Worm (Caenorhabditis elegans) whole organism, L3 larva: Measurements from ENCODE around the gene C02B8.3.
A peak's percentile ranks its signal among the peaks of the same experiment; 100 is the strongest.

Experiments used
- R02D3.7 ChIP-seq: fragments of 150-350 bp; optimal IDR thresholded peaks from 2 replicates; lab custom pipeline; 2014; ENCODE audit warnings: missing biosample characterization, missing genetic modification characterization
- ZK546.5 ChIP-seq: sonication (generic microtip); optimal IDR thresholded peaks from 2 replicates; lab custom pipeline; 2017; ENCODE audit warnings: missing biosample characterization, missing genetic modification characterization
- aly-2 ChIP-seq: fragments of 150-350 bp; optimal IDR thresholded peaks from 2 replicates; lab custom pipeline; 2014; ENCODE audit warnings: missing biosample characterization, missing genetic modification characterization
- ama-1 ChIP-seq: fragments of 150-350 bp; optimal IDR thresholded peaks from 2 replicates; lab custom pipeline; 2018
- ceh-16 ChIP-seq: sonication (generic microtip); optimal IDR thresholded peaks from 2 replicates; lab custom pipeline; 2017; ENCODE audit warnings: missing biosample characterization, missing genetic modification characterization
- ceh-28 ChIP-seq: fragments of 150-350 bp; optimal IDR thresholded peaks from 2 replicates; lab custom pipeline; 2014; ENCODE audit warnings: missing biosample characterization, missing genetic modification reagents, missing genetic modification characterization
- ceh-82 ChIP-seq: fragments of 150-350 bp; optimal IDR thresholded peaks from 2 replicates; lab custom pipeline; 2014; ENCODE audit warnings: missing biosample characterization, missing genetic modification characterization
- ceh-9 ChIP-seq: sonication (generic microtip); optimal IDR thresholded peaks from 2 replicates; lab custom pipeline; 2018; ENCODE audit warnings: missing biosample characterization, missing genetic modification characterization
- daf-12 ChIP-seq: fragments of 150-350 bp; optimal IDR thresholded peaks from 2 replicates; lab custom pipeline; 2014; ENCODE audit warnings: missing biosample characterization, missing genetic modification reagents, missing genetic modification characterization
- egl-27 ChIP-seq: sonication (generic microtip); optimal IDR thresholded peaks from 4 replicates; lab custom pipeline; 2017; ENCODE audit warnings: missing biosample characterization, missing genetic modification reagents, missing genetic modification characterization
- egl-5 ChIP-seq: fragments of 150-350 bp; optimal IDR thresholded peaks from 2 replicates; lab custom pipeline; 2017; ENCODE audit warnings: missing biosample characterization, missing genetic modification reagents, missing genetic modification characterization, inconsistent platforms
- elt-1 ChIP-seq: fragments of 150-350 bp; optimal IDR thresholded peaks from 2 replicates; lab custom pipeline; 2014; ENCODE audit warnings: missing biosample characterization, missing genetic modification characterization
- elt-2 ChIP-seq: sonication (generic microtip); optimal IDR thresholded peaks from 2 replicates; lab custom pipeline; 2016; ENCODE audit warnings: missing genetic modification reagents, mild to moderate bottlenecking, missing genetic modification characterization, missing compliant biosample characterization
- elt-3 ChIP-seq, 3 experiments: fragments of 150-350 bp in 1 of 3; sonication (generic microtip) in 2 of 3; optimal IDR thresholded peaks; 2 replicates in 2 of 3; 4 replicates in 1 of 3; lab custom pipeline; 2014 to 2017; ENCODE audit warnings: missing biosample characterization in 3 of 3, missing genetic modification characterization in 3 of 3
- eor-1 ChIP-seq, 2 experiments: fragments of 150-350 bp; optimal IDR thresholded peaks; 2 replicates each; lab custom pipeline; 2014 to 2018; ENCODE audit warnings: missing biosample characterization in 2 of 2, missing genetic modification characterization in 2 of 2
- fkh-10 ChIP-seq: sonication (generic microtip); optimal IDR thresholded peaks from 2 replicates; lab custom pipeline; 2017; ENCODE audit warnings: missing biosample characterization, missing genetic modification reagents, missing genetic modification characterization
- fkh-2 ChIP-seq: fragments of 150-350 bp; optimal IDR thresholded peaks from 2 replicates; lab custom pipeline; 2014; ENCODE audit warnings: missing biosample characterization, missing genetic modification reagents, missing genetic modification characterization
- fos-1 ChIP-seq: fragments of 150-350 bp; optimal IDR thresholded peaks from 2 replicates; lab custom pipeline; 2014; ENCODE audit warnings: missing biosample characterization, missing genetic modification characterization
- jun-1 ChIP-seq: fragments of 150-350 bp; optimal IDR thresholded peaks from 2 replicates; lab custom pipeline; 2014; ENCODE audit warnings: missing biosample characterization, missing genetic modification reagents, missing genetic modification characterization
- lin-15B ChIP-seq: fragments of 150-350 bp; optimal IDR thresholded peaks from 2 replicates; lab custom pipeline; 2014; ENCODE audit warnings: missing biosample characterization, missing genetic modification characterization
- lin-39 ChIP-seq: fragments of 150-350 bp; optimal IDR thresholded peaks from 2 replicates; lab custom pipeline; 2018; ENCODE audit warnings: missing biosample characterization, missing genetic modification reagents, missing genetic modification characterization
- lsy-12 ChIP-seq: sonication (generic microtip); optimal IDR thresholded peaks from 2 replicates; lab custom pipeline; 2016; ENCODE audit warnings: mild to moderate bottlenecking, missing genetic modification characterization, missing compliant biosample characterization
- mdl-1 ChIP-seq: fragments of 150-350 bp; optimal IDR thresholded peaks from 2 replicates; lab custom pipeline; 2014; ENCODE audit warnings: missing biosample characterization, missing genetic modification characterization
- mml-1 ChIP-seq: fragments of 150-350 bp; sonication (generic microtip); optimal IDR thresholded peaks from 3 replicates; lab custom pipeline; 2014; ENCODE audit warnings: missing biosample characterization, missing genetic modification characterization
- nfya-1 ChIP-seq: sonication (generic microtip); optimal IDR thresholded peaks from 2 replicates; lab custom pipeline; 2017; ENCODE audit warnings: missing genetic modification characterization, mild to moderate bottlenecking, missing compliant biosample characterization, antibody characterized with exemption, moderate library complexity; ENCODE audit not compliant: insufficient read depth
- nhr-11 ChIP-seq: fragments of 150-350 bp; optimal IDR thresholded peaks from 2 replicates; lab custom pipeline; 2014; ENCODE audit warnings: missing biosample characterization, missing genetic modification characterization
- nhr-12 ChIP-seq: fragments of 150-350 bp; optimal IDR thresholded peaks from 2 replicates; lab custom pipeline; 2014; ENCODE audit warnings: missing biosample characterization, missing genetic modification characterization
- nhr-23 ChIP-seq: fragments of 150-350 bp; optimal IDR thresholded peaks from 2 replicates; lab custom pipeline; 2014; ENCODE audit warnings: missing biosample characterization, missing genetic modification reagents, missing genetic modification characterization
- nhr-237 ChIP-seq: fragments of 150-350 bp; optimal IDR thresholded peaks from 2 replicates; lab custom pipeline; 2014; ENCODE audit warnings: missing biosample characterization, missing genetic modification characterization
- nhr-25 ChIP-seq: sonication (generic microtip); optimal IDR thresholded peaks from 2 replicates; lab custom pipeline; 2017; ENCODE audit warnings: missing biosample characterization, missing genetic modification characterization
- nhr-28 ChIP-seq: fragments of 150-350 bp; optimal IDR thresholded peaks from 2 replicates; lab custom pipeline; 2014; ENCODE audit warnings: missing biosample characterization, missing genetic modification characterization
- nhr-43 ChIP-seq: sonication (generic microtip); optimal IDR thresholded peaks from 2 replicates; lab custom pipeline; 2016; ENCODE audit warnings: mild to moderate bottlenecking, missing genetic modification characterization, missing compliant biosample characterization; ENCODE audit not compliant: poor library complexity, severe bottlenecking
- nhr-67 ChIP-seq: fragments of 150-350 bp; optimal IDR thresholded peaks from 2 replicates; lab custom pipeline; 2014; ENCODE audit warnings: missing biosample characterization, missing genetic modification characterization
- nhr-76 ChIP-seq: fragments of 150-350 bp; sonication (generic microtip); optimal IDR thresholded peaks from 5 replicates; lab custom pipeline; 2014; ENCODE audit warnings: missing biosample characterization, missing genetic modification characterization
- pqm-1 ChIP-seq: fragments of 150-350 bp; optimal IDR thresholded peaks from 2 replicates; lab custom pipeline; 2017; ENCODE audit warnings: missing biosample characterization, missing genetic modification characterization, inconsistent platforms
- sea-2 ChIP-seq: fragments of 150-350 bp; sonication (generic microtip); optimal IDR thresholded peaks from 4 replicates; lab custom pipeline; 2014; ENCODE audit warnings: missing biosample characterization, missing genetic modification reagents, missing genetic modification characterization
- snpc-4 ChIP-seq: fragments of 150-350 bp; optimal IDR thresholded peaks from 2 replicates; lab custom pipeline; 2014; ENCODE audit warnings: missing biosample characterization, missing genetic modification characterization
- tbx-2 ChIP-seq: sonication (generic microtip); optimal IDR thresholded peaks from 2 replicates; lab custom pipeline; 2016; ENCODE audit warnings: mild to moderate bottlenecking, missing genetic modification characterization, missing compliant biosample characterization
- unc-39 ChIP-seq: sonication (generic microtip); optimal IDR thresholded peaks from 4 replicates; lab custom pipeline; 2017; ENCODE audit warnings: missing biosample characterization, missing genetic modification characterization
- unc-62 ChIP-seq: fragments of 150-350 bp; sonication (generic microtip); optimal IDR thresholded peaks from 4 replicates; lab custom pipeline; 2014; ENCODE audit warnings: missing biosample characterization, missing genetic modification reagents, missing genetic modification characterization
- zag-1 ChIP-seq: fragments of 150-350 bp; optimal IDR thresholded peaks from 2 replicates; lab custom pipeline; 2014; ENCODE audit warnings: missing biosample characterization, missing genetic modification characterization
- ztf-11 ChIP-seq: fragments of 150-350 bp; optimal IDR thresholded peaks from 2 replicates; lab custom pipeline; 2014; ENCODE audit warnings: missing biosample characterization, missing genetic modification characterization
- ztf-4 ChIP-seq: fragments of 150-350 bp; optimal IDR thresholded peaks from 2 replicates; lab custom pipeline; 2014; ENCODE audit warnings: missing biosample characterization, missing genetic modification characterization

C02B8.3 gene

DNA sequence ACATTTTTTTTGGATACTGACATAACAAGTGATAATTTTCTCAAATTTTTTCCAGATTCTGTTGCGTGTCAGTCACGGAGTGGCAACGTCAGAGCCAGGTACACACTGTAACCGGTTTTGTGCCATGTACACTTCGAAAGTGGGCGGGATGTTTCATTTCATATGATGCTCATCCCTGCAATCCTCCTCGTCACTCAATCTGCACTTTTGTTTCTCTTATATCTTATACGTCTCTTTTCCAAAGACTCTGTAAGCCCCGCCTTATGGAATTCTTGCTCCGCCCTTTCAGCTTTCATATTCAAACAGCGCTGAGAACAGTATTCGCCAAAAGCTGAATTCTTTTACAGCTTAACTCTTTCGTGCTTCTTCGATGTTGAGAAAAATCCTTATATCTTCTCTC, at the start of gene C02B8.3:
Gene C02B8.3, plus strand, starts transcription at position 301 of the 400 bp plus-strand sequence.
- TF ChIP-seq fkh-2 (tag; lab: Kevin White, UChicago) = no peak
- TF ChIP-seq nhr-12 (tag; lab: Kevin White, UChicago) = no peak
- TF ChIP-seq egl-27 = no peak
- no peak for TF ChIP-seq nhr-67 (tag; lab: Kevin White, UChicago)
- TF ChIP-seq unc-62 (GFP tag; lab: Kevin White, UChicago) = no peak
- no peak for TF ChIP-seq unc-39 (tag; lab: Kevin White, UChicago)
- TF ChIP-seq nhr-28 (tag; lab: Kevin White, UChicago) = no peak
- TF ChIP-seq ceh-82 (tag; lab: Kevin White, UChicago) = no peak
- no peak for TF ChIP-seq fos-1 (tag; lab: Kevin White, UChicago)
- TF ChIP-seq nhr-237 (tag; lab: Kevin White, UChicago) = no peak

DNA sequence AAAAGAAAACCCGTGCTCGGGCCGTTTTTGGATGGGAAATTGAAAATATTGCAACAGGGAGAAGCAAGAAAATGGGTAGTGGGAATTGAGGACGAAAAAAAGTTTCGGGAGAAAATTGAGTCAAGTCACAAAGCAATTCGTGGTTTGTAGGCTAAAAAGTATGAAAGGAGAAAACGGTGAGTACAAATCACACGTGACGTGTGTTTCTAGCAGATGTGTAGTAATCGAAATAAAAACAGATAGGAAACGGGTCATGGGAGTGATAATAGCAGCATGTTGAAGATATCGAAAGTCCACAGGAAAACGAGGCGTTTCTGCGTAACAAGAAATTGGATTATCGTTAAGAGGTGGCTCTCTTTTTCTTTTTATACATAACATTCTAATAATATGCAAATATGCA, 49.3 kb upstream of the C02B8.3 start:
- peak; percentile 31 for TF ChIP-seq fkh-10 (GFP tag; lab: Kevin White, UChicago)
- TF ChIP-seq R02D3.7 (tag; lab: Kevin White, UChicago) = no peak
- peak; percentile 77 for TF ChIP-seq nhr-11 (tag; lab: Kevin White, UChicago)
- TF ChIP-seq nhr-67 (tag; lab: Kevin White, UChicago) = no peak
- TF ChIP-seq elt-2 = peak; percentile 30
- TF ChIP-seq nfya-1 = peak; percentile 12
- TF ChIP-seq nhr-43 = peak; percentile 50

DNA sequence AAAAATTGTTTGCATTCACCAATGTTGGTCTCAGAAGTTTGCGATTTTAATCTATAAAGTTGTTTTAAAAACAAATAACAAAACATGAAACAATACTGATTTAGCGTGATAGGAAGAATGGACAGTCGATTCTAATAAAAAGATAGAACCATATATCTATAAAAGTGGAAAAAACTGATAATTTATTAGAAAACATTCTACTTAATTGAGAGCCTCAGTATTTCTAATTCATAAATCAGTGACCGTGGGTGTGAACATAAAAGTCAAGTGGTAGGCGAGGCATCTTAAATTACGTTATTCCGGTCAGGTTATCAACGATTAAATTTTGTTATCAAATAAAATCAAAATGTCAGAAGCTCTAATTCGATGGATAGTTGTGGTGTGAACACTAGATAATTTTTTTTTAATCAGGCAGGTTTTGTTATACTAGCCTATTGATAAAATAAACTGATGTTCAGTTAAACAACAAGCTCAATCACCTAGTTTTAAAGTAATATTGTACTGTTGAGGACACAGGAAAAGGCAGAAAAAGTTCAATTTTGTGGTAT, 40.4 kb upstream of the C02B8.3 start, which contains the start of gene catp-5:
Gene catp-5, minus strand, starts transcription at position 51 of the 548 bp plus-strand sequence.
- TF ChIP-seq pqm-1 (tag; lab: Kevin White, UChicago) (peak; percentile 46), tbx-2 (tag; lab: Kevin White, UChicago) (no peak), nhr-28 (tag; lab: Kevin White, UChicago) (no peak), elt-1 (no peak), nhr-25 (tag; lab: Kevin White, UChicago) (no peak), R02D3.7 (tag; lab: Kevin White, UChicago) (no peak), elt-2 (peak; percentile 85), elt-3 (tag; optimal IDR thresholded peaks at IDR 0.05; lab: Kevin White, UChicago) (no peak), zag-1 (tag; lab: Kevin White, UChicago) (no peak)

DNA sequence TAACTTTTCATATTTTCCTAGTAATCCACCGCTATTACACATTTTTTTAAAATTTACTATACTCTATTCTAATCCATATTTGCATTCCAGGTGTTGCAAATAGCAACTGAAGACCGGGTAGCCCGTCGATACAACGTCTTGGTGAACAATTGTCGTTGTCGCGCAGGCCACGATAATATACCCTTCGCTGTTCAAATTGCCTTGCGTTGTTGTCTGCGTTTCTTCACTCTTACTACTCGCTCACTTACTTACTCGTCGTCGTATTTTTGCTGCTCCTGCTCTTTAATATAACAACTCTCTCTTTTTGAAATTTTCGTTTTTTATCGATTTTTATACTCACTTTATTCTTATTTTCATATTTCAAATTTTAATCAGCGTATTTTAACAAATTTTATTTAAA, 35.3 kb upstream of the C02B8.3 start, which contains the start of gene K07E3.2:
Gene K07E3.2, plus strand, starts transcription at position 400 of the 400 bp plus-strand sequence.
- TF ChIP-seq nhr-12 (tag; lab: Kevin White, UChicago) (no peak), nhr-67 (tag; lab: Kevin White, UChicago) (no peak), lin-15B (tag; lab: Kevin White, UChicago) (no peak), jun-1 (tag; lab: Kevin White, UChicago) (peak; percentile 13), egl-27 (no peak), fos-1 (tag; lab: Kevin White, UChicago) (no peak), ceh-16 (no peak), fkh-2 (tag; lab: Kevin White, UChicago) (no peak), tbx-2 (tag; lab: Kevin White, UChicago) (no peak), mdl-1 (no peak), aly-2 (tag; lab: Kevin White, UChicago) (no peak), mml-1 (tag; lab: Kevin White, UChicago) (no peak), fkh-10 (GFP tag; lab: Kevin White, UChicago) (no peak), R02D3.7 (tag; lab: Kevin White, UChicago) (no peak), elt-2 (no peak), elt-1 (no peak), ceh-28 (tag; lab: Kevin White, UChicago) (peak; percentile 51), nhr-11 (tag; lab: Kevin White, UChicago) (no peak), lsy-12 (tag; lab: Kevin White, UChicago) (no peak), ceh-82 (tag; lab: Kevin White, UChicago) (no peak), eor-1 (tag; optimal IDR thresholded peaks at IDR 0.05; lab: Kevin White, UChicago) (no peak), ceh-9 (tag; lab: Kevin White, UChicago) (no peak), ZK546.5 (no peak), lin-39 (tag; lab: Kevin White, UChicago) (no peak), nhr-25 (tag; lab: Kevin White, UChicago) (peak; percentile 24), sea-2 (GFP tag; lab: Kevin White, UChicago) (no peak), nfya-1 (peak; percentile 6), daf-12 (tag; lab: Kevin White, UChicago) (no peak), nhr-23 (tag; lab: Kevin White, UChicago) (no peak), ama-1 (lab: Kevin White, UChicago) (no peak), zag-1 (tag; lab: Kevin White, UChicago) (no peak), snpc-4 (tag; lab: Kevin White, UChicago) (no peak), pqm-1 (tag; lab: Kevin White, UChicago) (no peak), unc-39 (tag; lab: Kevin White, UChicago) (no peak), ztf-11 (tag; lab: Kevin White, UChicago) (no peak), nhr-28 (tag; lab: Kevin White, UChicago) (no peak), egl-5 (tag; lab: Kevin White, UChicago) (no peak), nhr-43 (peak; percentile 57), nhr-237 (tag; lab: Kevin White, UChicago) (no peak), nhr-76 (tag; lab: Kevin White, UChicago) (no peak), elt-3 (tag; optimal IDR thresholded peaks at IDR 0.05; lab: Kevin White, UChicago) (no peak), unc-62 (GFP tag; lab: Kevin White, UChicago) (no peak), ztf-4 (no peak)
